Fruit fly (Drosophila melanogaster) whole organism, prepupa: Measurements from ENCODE around the gene CG8838.

Experiments
- Blimp-1 ChIP-seq: fragments of 200-800 bp; sonication (Bioruptor generic); optimal IDR thresholded peaks from 3 replicates; lab custom pipeline; 2017; ENCODE audit warnings: missing biosample characterization, missing genetic modification characterization, mild to moderate bottlenecking, moderate library complexity, missing genetic modification reagents
- CG11294 ChIP-seq: fragments of 200-800 bp; sonication (Bioruptor generic); IDR thresholded peaks from 2 replicates; pipeline ENCODE4 v1.3.6; 2022; ENCODE audit warnings: missing biosample characterization, missing genetic modification characterization
- CG3032 ChIP-seq: fragments of 200-800 bp; optimal IDR thresholded peaks from 2 replicates; lab custom pipeline; 2019; ENCODE audit warnings: missing biosample characterization, mild to moderate bottlenecking, missing genetic modification characterization, moderate library complexity
- CG6854 ChIP-seq: fragments of 200-800 bp; sonication (Bioruptor generic); optimal IDR thresholded peaks from 2 replicates; lab custom pipeline; 2017; ENCODE audit warnings: missing biosample characterization, mild to moderate bottlenecking, missing genetic modification characterization
- CG8119 ChIP-seq: fragments of 200-800 bp; sonication (Bioruptor generic); IDR thresholded peaks from 3 replicates; pipeline ENCODE4 v1.3.6; 2022; ENCODE audit warnings: missing biosample characterization, missing genetic modification characterization
- Eip78C ChIP-seq: fragments of 200-800 bp; sonication (Bioruptor generic); peaks from one replicate; lab custom pipeline; 2016; ENCODE audit warnings: missing biosample characterization, missing genetic modification characterization
- Met ChIP-seq: fragments of 200-800 bp; sonication (Bioruptor generic); optimal IDR thresholded peaks from 3 replicates; lab custom pipeline; 2016; ENCODE audit warnings: missing biosample characterization, missing genetic modification characterization
- Sox14 ChIP-seq: fragments of 200-800 bp; sonication (Bioruptor generic); optimal IDR thresholded peaks from 3 replicates; lab custom pipeline; 2016; ENCODE audit warnings: missing biosample characterization, missing genetic modification characterization
- eg ChIP-seq: fragments of 200-800 bp; sonication (Bioruptor generic); IDR thresholded peaks from 3 replicates; pipeline ENCODE4 v1.3.6; 2022; ENCODE audit warnings: missing biosample characterization, missing genetic modification characterization
- lz ChIP-seq: fragments of 200-800 bp; sonication (Bioruptor generic); optimal IDR thresholded peaks from 3 replicates; lab custom pipeline; 2016; ENCODE audit warnings: missing biosample characterization, missing genetic modification characterization

DNA sequence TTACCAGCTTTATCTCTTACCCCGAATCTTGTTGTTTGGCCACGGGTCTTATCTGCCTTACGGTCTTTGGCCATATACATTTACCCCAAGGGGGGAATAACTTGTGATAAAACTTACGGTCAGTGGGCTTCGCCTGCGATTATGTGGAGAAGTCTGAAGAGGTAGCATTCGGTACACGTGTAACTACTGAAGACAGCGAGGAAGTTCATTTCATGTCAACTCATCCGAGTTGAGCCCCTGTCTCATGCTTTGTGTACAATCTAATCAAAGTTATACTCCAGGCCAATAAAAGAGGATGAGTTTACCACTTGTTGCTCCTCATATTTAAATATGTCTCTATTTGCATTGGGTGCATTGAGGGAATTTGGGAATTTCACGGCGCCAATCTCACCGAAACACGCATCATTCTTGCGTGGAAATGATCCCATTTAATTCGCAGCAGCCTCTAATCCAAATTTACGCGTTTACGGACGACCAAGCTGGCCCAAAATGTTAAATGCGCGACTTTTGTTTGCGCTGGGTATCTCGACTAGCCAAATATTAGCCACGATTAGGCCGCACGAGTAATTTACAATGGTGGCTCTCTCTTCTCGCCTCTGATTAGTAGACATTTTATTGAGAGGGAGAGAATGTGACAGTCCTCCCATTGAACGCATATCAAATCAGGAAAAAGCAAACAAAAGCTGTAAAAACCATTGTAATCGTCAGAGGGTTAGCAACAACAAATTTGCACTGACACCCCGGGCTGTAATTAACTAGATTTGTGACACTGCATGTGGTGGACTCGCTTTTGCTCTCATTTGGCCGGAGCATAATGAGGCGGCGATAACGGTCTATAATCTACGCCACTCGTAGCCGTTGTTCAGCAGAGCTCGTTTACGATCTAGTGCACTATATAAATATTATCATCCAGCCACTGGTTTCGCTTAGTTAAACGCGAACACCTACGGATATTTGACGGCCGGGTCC is 33.8 kb upstream of the CG8838 start, which contains the start of gene CG33281:
- TF ChIP-seq CG8119 (no peak), eg (GFP tag; lab: Robert Waterston, UW) (no peak), CG11294 (GFP tag; lab: Robert Waterston, UW) (no peak), CG3032 (tag; lab: Kevin White, UChicago) (no peak), Eip78C (GFP tag; lab: Kevin White, UChicago) (no peak), Blimp-1 (no peak), Met (GFP tag; lab: Kevin White, UChicago) (no peak), Sox14 (no peak), lz (GFP tag; lab: Kevin White, UChicago) (no peak), CG6854 (GFP tag; lab: Kevin White, UChicago) (no peak)
